Fruit fly (Drosophila melanogaster) whole organism, embryonic: ENCODE data around the gene CG7789.

Source experiments
- Ada2b ChIP-seq: fragments of 200-800 bp; sonication (Bioruptor generic); IDR thresholded peaks from 2 replicates; pipeline ENCODE4 v1.3.6; 2022; ENCODE audit warnings: missing biosample characterization, missing genetic modification characterization
- BtbVII ChIP-seq: fragments of 200-800 bp; sonication (Bioruptor generic); optimal IDR thresholded peaks from 3 replicates; lab custom pipeline; 2017; ENCODE audit warnings: missing biosample characterization, mild to moderate bottlenecking, missing genetic modification characterization
- CG11695 ChIP-seq: fragments of 200-800 bp; sonication (Bioruptor generic); IDR thresholded peaks from 3 replicates; pipeline ENCODE4 v1.3.6; 2022; ENCODE audit warnings: missing biosample characterization, missing genetic modification characterization
- CG14014 ChIP-seq: fragments of 200-800 bp; sonication (Bioruptor generic); IDR thresholded peaks from 2 replicates; pipeline ENCODE4 v1.3.6; 2022; ENCODE audit warnings: missing biosample characterization, missing genetic modification characterization
- CG15601 ChIP-seq: fragments of 200-800 bp; sonication (Bioruptor generic); optimal IDR thresholded peaks from 3 replicates; lab custom pipeline; 2019; ENCODE audit warnings: missing biosample characterization, mild to moderate bottlenecking, missing genetic modification characterization, moderate library complexity
- CG1603 ChIP-seq: fragments of 200-800 bp; sonication (Bioruptor generic); optimal IDR thresholded peaks from 2 replicates; lab custom pipeline; 2019; ENCODE audit warnings: missing biosample characterization, mild to moderate bottlenecking, missing genetic modification characterization, moderate library complexity
- CG16779 ChIP-seq: fragments of 200-800 bp; sonication (Bioruptor generic); IDR thresholded peaks from 2 replicates; pipeline ENCODE4 v1.3.6; 2022; ENCODE audit warnings: missing biosample characterization, missing genetic modification characterization
- CG17361 ChIP-seq: fragments of 200-800 bp; sonication (Bioruptor generic); IDR thresholded peaks from 3 replicates; pipeline ENCODE4 v1.3.6; 2022; ENCODE audit warnings: missing biosample characterization, missing genetic modification characterization
- CG17385 ChIP-seq: fragments of 200-800 bp; sonication (Bioruptor generic); optimal IDR thresholded peaks from 3 replicates; lab custom pipeline; 2018; ENCODE audit warnings: missing biosample characterization, mild to moderate bottlenecking, missing genetic modification characterization
- CG1792 ChIP-seq: fragments of 200-800 bp; sonication (Bioruptor generic); optimal IDR thresholded peaks from 2 replicates; lab custom pipeline; 2016; ENCODE audit warnings: missing biosample characterization, missing genetic modification characterization
- CG18619 ChIP-seq: fragments of 200-800 bp; sonication (Bioruptor generic); optimal IDR thresholded peaks from 3 replicates; lab custom pipeline; 2017; ENCODE audit warnings: missing biosample characterization, mild to moderate bottlenecking, missing genetic modification characterization
- CG2199 ChIP-seq: fragments of 200-800 bp; sonication (Bioruptor generic); IDR thresholded peaks from 3 replicates; pipeline ENCODE4 v1.3.6; 2022; ENCODE audit warnings: missing biosample characterization, missing genetic modification characterization
- CG30403 ChIP-seq: fragments of 200-800 bp; sonication (Bioruptor generic); optimal IDR thresholded peaks from 3 replicates; lab custom pipeline; 2016; ENCODE audit warnings: missing biosample characterization, missing genetic modification characterization
- CG3281 ChIP-seq: fragments of 200-800 bp; sonication (Bioruptor generic); optimal IDR thresholded peaks from 3 replicates; lab custom pipeline; 2017; ENCODE audit warnings: missing biosample characterization, mild to moderate bottlenecking, missing genetic modification characterization
- CG33557 ChIP-seq: fragments of 200-800 bp; sonication (Bioruptor generic); optimal IDR thresholded peaks from 2 replicates; lab custom pipeline; 2019; ENCODE audit warnings: missing biosample characterization, mild to moderate bottlenecking, missing genetic modification characterization, moderate library complexity
- CG6175 ChIP-seq: fragments of 200-800 bp; sonication (Bioruptor generic); IDR thresholded peaks from 3 replicates; pipeline ENCODE4 v1.3.6; 2022; ENCODE audit warnings: missing biosample characterization, missing genetic modification characterization
- CG6654 ChIP-seq: fragments of 200-800 bp; sonication (Bioruptor generic); optimal IDR thresholded peaks from 2 replicates; lab custom pipeline; 2017; ENCODE audit warnings: missing biosample characterization, mild to moderate bottlenecking, missing genetic modification characterization
- CG7357 ChIP-seq: fragments of 200-800 bp; sonication (Bioruptor generic); IDR thresholded peaks from 3 replicates; pipeline ENCODE4 v1.3.6; 2022; ENCODE audit warnings: missing biosample characterization, missing genetic modification characterization
- CG8359 ChIP-seq: fragments of 200-800 bp; sonication (Bioruptor generic); optimal IDR thresholded peaks from 2 replicates; lab custom pipeline; 2017; ENCODE audit warnings: missing biosample characterization, mild to moderate bottlenecking, missing genetic modification characterization, borderline replicate concordance
- Elba2 ChIP-seq: fragments of 200-800 bp; sonication (Bioruptor generic); optimal IDR thresholded peaks from 3 replicates; lab custom pipeline; 2016; ENCODE audit warnings: missing biosample characterization, missing genetic modification characterization
- HLHmδ ChIP-seq: fragments of 200-800 bp; sonication (Bioruptor generic); optimal IDR thresholded peaks from 2 replicates; lab custom pipeline; 2018; ENCODE audit warnings: missing biosample characterization, mild to moderate bottlenecking, missing genetic modification characterization, moderate library complexity
- Hr78 ChIP-seq, 2 experiments: fragments of 200-800 bp in 1 of 2; fragments of >200 bp in 1 of 2; sonication (Bioruptor generic) in 1 of 2; optimal IDR thresholded peaks; 2 replicates each; lab custom pipeline; 2017 to 2019; ENCODE audit warnings: missing biosample characterization in 2 of 2, missing genetic modification characterization in 2 of 2, mild to moderate bottlenecking in 1 of 2, moderate library complexity in 1 of 2
- Max ChIP-seq: fragments of 200-800 bp; sonication (Bioruptor generic); optimal IDR thresholded peaks from 2 replicates; lab custom pipeline; 2016; ENCODE audit warnings: missing biosample characterization, mild to moderate bottlenecking, missing genetic modification characterization
- NC2α ChIP-seq: fragments of 200-800 bp; sonication (Bioruptor generic); optimal IDR thresholded peaks from 2 replicates; lab custom pipeline; 2016; ENCODE audit warnings: missing biosample characterization, missing genetic modification characterization
- Pdp1 ChIP-seq, 2 experiments: fragments of 200-800 bp; sonication (Bioruptor generic); optimal IDR thresholded peaks; 3 replicates each; lab custom pipeline; 2016; ENCODE audit warnings: missing biosample characterization in 2 of 2, missing genetic modification characterization in 2 of 2, mild to moderate bottlenecking in 1 of 2, moderate library complexity in 1 of 2
- Poxn ChIP-seq: fragments of 200-800 bp; sonication (Bioruptor generic); IDR thresholded peaks from 2 replicates; pipeline ENCODE4 v1.3.6; 2022; ENCODE audit warnings: missing biosample characterization, missing genetic modification characterization
- Rfx ChIP-seq: fragments of 200-800 bp; sonication (Bioruptor generic); IDR thresholded peaks from 2 replicates; pipeline ENCODE4 v1.3.6; 2022; ENCODE audit warnings: missing biosample characterization, missing genetic modification characterization
- Sox100B ChIP-seq: fragments of 200-800 bp; sonication (Bioruptor generic); optimal IDR thresholded peaks from 3 replicates; lab custom pipeline; 2018; ENCODE audit warnings: missing biosample characterization, mild to moderate bottlenecking, missing genetic modification characterization
- Stat92E ChIP-seq, 3 experiments: fragments of >200 bp in 2 of 3; fragments of 200-800 bp in 1 of 3; sonication (Bioruptor generic) in 1 of 3; optimal IDR thresholded peaks; 2 replicates each; lab custom pipeline; 2017 to 2019; ENCODE audit warnings: missing biosample characterization in 3 of 3, missing genetic modification characterization in 3 of 3, mild to moderate bottlenecking in 1 of 3, moderate library complexity in 1 of 3
- amos ChIP-seq: fragments of 200-800 bp; sonication (Bioruptor generic); IDR thresholded peaks from 2 replicates; pipeline ENCODE4 v1.3.6; 2022; ENCODE audit warnings: missing biosample characterization, missing genetic modification characterization; ENCODE audit not compliant: partially characterized antibody
- ap ChIP-seq: fragments of 200-800 bp; sonication (Bioruptor generic); IDR thresholded peaks from 2 replicates; pipeline ENCODE4 v1.3.6; 2022; ENCODE audit warnings: missing biosample characterization, missing genetic modification characterization
- az2 ChIP-seq: fragments of 200-800 bp; sonication (Bioruptor generic); optimal IDR thresholded peaks from 3 replicates; lab custom pipeline; 2016; ENCODE audit warnings: missing biosample characterization, missing genetic modification characterization
- bowl ChIP-seq: fragments of 200-800 bp; sonication (Bioruptor generic); IDR thresholded peaks from 2 replicates; pipeline ENCODE4 v1.3.6; 2022; ENCODE audit warnings: missing biosample characterization, missing genetic modification characterization
- croc ChIP-seq: fragments of 200-800 bp; sonication (Bioruptor generic); conservative IDR thresholded peaks from 3 replicates; pipeline ENCODE4 v1.3.6; 2022; ENCODE audit warnings: missing biosample characterization, missing genetic modification characterization
- dpn ChIP-seq, 2 experiments: fragments of 200-800 bp; sonication (Bioruptor generic); optimal IDR thresholded peaks; 3 replicates each; lab custom pipeline; 2016; ENCODE audit warnings: missing biosample characterization in 2 of 2, missing genetic modification characterization in 2 of 2
- fd3F ChIP-seq: fragments of 200-800 bp; sonication (Bioruptor generic); optimal IDR thresholded peaks from 2 replicates; lab custom pipeline; 2018; ENCODE audit warnings: missing biosample characterization, mild to moderate bottlenecking, missing genetic modification characterization, moderate library complexity
- gsb-n ChIP-seq: fragments of 200-800 bp; sonication (Bioruptor generic); optimal IDR thresholded peaks from 3 replicates; lab custom pipeline; 2018; ENCODE audit warnings: missing biosample characterization, mild to moderate bottlenecking, missing genetic modification characterization
- h ChIP-seq: fragments of >200 bp; optimal IDR thresholded peaks from 2 replicates; lab custom pipeline; 2017
- hkb ChIP-seq, 2 experiments: fragments of 200-800 bp in 1 of 2; fragments of >200 bp in 1 of 2; sonication (Bioruptor generic) in 1 of 2; IDR thresholded peaks in 1 of 2; optimal IDR thresholded peaks in 1 of 2; 2 replicates each; pipeline versions ENCODE4 v1.3.6 to Lab custom; 2017 to 2022; ENCODE audit warnings: missing biosample characterization in 1 of 2, missing genetic modification characterization in 1 of 2
- lbe ChIP-seq: fragments of 200-800 bp; sonication (Bioruptor generic); optimal IDR thresholded peaks from 2 replicates; lab custom pipeline; 2016; ENCODE audit warnings: missing biosample characterization, mild to moderate bottlenecking, missing genetic modification characterization
- nau ChIP-seq: fragments of 200-800 bp; sonication (Bioruptor generic); optimal IDR thresholded peaks from 3 replicates; lab custom pipeline; 2017; ENCODE audit warnings: missing biosample characterization, mild to moderate bottlenecking, missing genetic modification characterization, missing genetic modification reagents
- pan ChIP-seq, 4 experiments: fragments of >200 bp in 3 of 4; fragments of 200-800 bp in 1 of 4; sonication (Bioruptor generic) in 1 of 4; optimal IDR thresholded peaks in 3 of 4; IDR thresholded peaks in 1 of 4; 2 replicates each; pipeline versions ENCODE4 v1.3.6 to Lab custom; 2017 to 2022; ENCODE audit warnings: missing biosample characterization in 2 of 4, missing genetic modification characterization in 2 of 4, mixed read lengths in 1 of 4
- pros ChIP-seq: fragments of 200-800 bp; sonication (Bioruptor generic); optimal IDR thresholded peaks from 3 replicates; lab custom pipeline; 2019; ENCODE audit warnings: missing biosample characterization, mild to moderate bottlenecking, missing genetic modification characterization, moderate library complexity
- rib ChIP-seq: fragments of 200-800 bp; sonication (Bioruptor generic); IDR thresholded peaks from 2 replicates; pipeline ENCODE4 v1.3.6; 2022; ENCODE audit warnings: missing biosample characterization, missing genetic modification characterization
- sd ChIP-seq: fragments of 200-800 bp; sonication (Bioruptor generic); optimal IDR thresholded peaks from 3 replicates; lab custom pipeline; 2018; ENCODE audit warnings: missing biosample characterization, mild to moderate bottlenecking, missing genetic modification characterization, moderate library complexity
- shn ChIP-seq: fragments of 200-800 bp; sonication (Bioruptor generic); optimal IDR thresholded peaks from 3 replicates; lab custom pipeline; 2016; ENCODE audit warnings: missing biosample characterization, missing genetic modification characterization
- wor ChIP-seq: fragments of 200-800 bp; sonication (Bioruptor generic); IDR thresholded peaks from 2 replicates; pipeline ENCODE4 v1.3.6; 2022; ENCODE audit warnings: missing biosample characterization, missing genetic modification characterization
- z ChIP-seq: fragments of 200-800 bp; sonication (Bioruptor generic); IDR thresholded peaks from 3 replicates; pipeline ENCODE4 v1.3.6; 2022; ENCODE audit warnings: missing biosample characterization, missing genetic modification characterization

CG7789 gene

dm6 chr3R:29774360-29775193 lies 28.4 kb upstream of the CG7789 start (continued):
- TF ChIP-seq BtbVII (GFP tag; lab: Kevin White, UChicago) (peak; percentile 26), Stat92E (GFP tag; optimal IDR thresholded peaks at IDR 0.05; lab: Kevin White, UChicago) (peak in 1 of 3 experiments; percentile 15), CG30403 (GFP tag; lab: Kevin White, UChicago) (no peak), CG1792 (no peak), HLHmδ (peak; percentile 81), ap (GFP tag; lab: Robert Waterston, UW) (no peak), pros (peak; percentile 29), CG16779 (GFP tag; lab: Robert Waterston, UW) (no peak), fd3F (GFP tag; lab: Kevin White, UChicago) (no peak), wor (GFP tag; lab: Robert Waterston, UW) (no peak), gsb-n (tag; lab: Kevin White, UChicago) (no peak), CG11695 (GFP tag; lab: Robert Waterston, UW) (no peak), CG17361 (GFP tag; lab: Robert Waterston, UW) (no peak), CG1603 (tag; lab: Kevin White, UChicago) (no peak), CG18619 (GFP tag; lab: Kevin White, UChicago) (no peak), sd (tag; lab: Kevin White, UChicago) (peak; percentile 98), croc (GFP tag; lab: Robert Waterston, UW) (no peak), shn (GFP tag; lab: Kevin White, UChicago) (no peak), dpn (GFP tag; optimal IDR thresholded peaks at IDR 0.05; lab: Kevin White, UChicago) (no peak), CG2199 (GFP tag; lab: Robert Waterston, UW) (no peak), az2 (GFP tag; lab: Kevin White, UChicago) (no peak), pan (optimal IDR thresholded peaks at IDR 0.05; lab: Kevin White, UChicago) (no peak), pan (GFP tag; optimal IDR thresholded peaks at IDR 0.05 in 1 of 2, IDR thresholded peaks at IDR 0.05 in 1 of 2) (peak in 1 of 2 experiments; percentile 34), rib (GFP tag; lab: Robert Waterston, UW) (no peak), Max (GFP tag; lab: Kevin White, UChicago) (no peak), CG6175 (no peak), CG14014 (GFP tag; lab: Robert Waterston, UW) (peak; percentile 29; the same call in 1 of the 2 replicates), Pdp1 (GFP tag; optimal IDR thresholded peaks at IDR 0.05; lab: Kevin White, UChicago) (no peak), CG3281 (GFP tag; lab: Kevin White, UChicago) (no peak), nau (GFP tag; lab: Kevin White, UChicago) (no peak), Elba2 (peak; percentile 91), CG15601 (tag; lab: Kevin White, UChicago) (peak; percentile 25), bowl (GFP tag; lab: Robert Waterston, UW) (no peak), CG8359 (GFP tag; lab: Kevin White, UChicago) (peak; percentile 20), Sox100B (no peak), lbe (GFP tag; lab: Kevin White, UChicago) (peak; percentile 84), h (lab: Kevin White, UChicago) (no peak), hkb (optimal IDR thresholded peaks at IDR 0.05; lab: Kevin White, UChicago) (no peak), hkb (GFP tag; IDR thresholded peaks at IDR 0.05; lab: Robert Waterston, UW) (no peak), Rfx (GFP tag; lab: Robert Waterston, UW) (peak; percentile 25; the same call in 1 of the 2 replicates), NC2α (GFP tag; lab: Kevin White, UChicago) (no peak), CG7357 (GFP tag; lab: Robert Waterston, UW) (no peak), amos (GFP tag; lab: Robert Waterston, UW) (no peak; the same call in 1 of the 2 replicates), Ada2b (GFP tag; lab: Robert Waterston, UW) (no peak), CG6654 (GFP tag; lab: Kevin White, UChicago) (no peak), CG33557 (GFP tag; lab: Kevin White, UChicago) (peak; percentile 43), CG17385 (GFP tag; lab: Kevin White, UChicago) (peak; percentile 45), Hr78 (GFP tag; optimal IDR thresholded peaks at IDR 0.05; lab: Kevin White, UChicago) (no peak), Poxn (GFP tag; lab: Robert Waterston, UW) (no peak), z (peak; percentile 98)
